Fruit fly (Drosophila melanogaster): ENCODE data around the gene Coq5.

DNA sequence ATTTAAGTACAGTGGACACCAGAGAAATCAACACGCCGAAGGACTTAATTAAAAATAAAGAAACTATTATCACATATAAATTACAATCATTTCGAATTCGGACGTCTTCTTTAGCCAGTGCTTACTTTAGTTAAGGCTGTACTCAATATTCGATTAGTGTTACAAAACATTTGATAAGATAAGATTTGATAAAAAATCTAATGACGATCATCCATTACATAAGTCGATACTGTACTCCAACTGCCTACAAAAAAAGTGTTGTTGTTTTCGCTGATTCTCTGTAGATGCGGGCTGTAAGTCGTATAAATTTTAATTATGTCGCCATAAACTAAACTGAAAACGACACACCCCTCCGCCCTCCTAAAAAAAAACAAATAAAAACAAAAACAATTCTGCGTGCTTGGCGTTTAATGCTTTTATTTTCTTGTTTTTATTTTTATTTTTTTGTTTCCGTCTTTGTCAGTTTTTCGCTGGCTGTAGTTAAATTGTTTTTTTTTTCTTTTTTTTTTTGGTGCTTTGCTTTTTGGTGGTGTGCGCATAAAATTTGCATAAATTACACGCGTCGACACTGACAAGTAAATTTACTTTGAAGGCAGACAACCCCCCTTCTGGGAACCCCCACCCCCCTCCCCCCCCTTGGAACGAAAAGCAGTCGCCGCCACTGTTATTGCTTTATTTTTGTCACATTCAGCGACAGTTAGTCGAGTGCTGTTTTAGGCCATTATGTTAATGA lies 40.6 kb upstream of the Coq5 start:
- no peak for TF ChIP-seq Dfd (GFP tag; optimal IDR thresholded peaks at IDR 0.05)
- no peak for TF ChIP-seq ey (GFP tag; optimal IDR thresholded peaks at IDR 0.05)
- no peak for TF ChIP-seq pan (optimal IDR thresholded peaks at IDR 0.05)
- no peak for TF ChIP-seq CG32264 (GFP tag; optimal IDR thresholded peaks at IDR 0.05)
- no peak for TF ChIP-seq OdsH (GFP tag; optimal IDR thresholded peaks at IDR 0.05)
- no peak for TF ChIP-seq h (GFP tag; optimal IDR thresholded peaks at IDR 0.05)

Measured in whole organism, wandering third instar larva.